Fruit fly (Drosophila melanogaster): Measurements from ENCODE around the gene CG42827.

Gene CG42827

dm6 chr3R:23373403-23373802, 679 bp downstream of the CG42827 start, which contains the start of gene CG42828:
Gene CG42828, plus strand, starts transcription at chr3R:23373703.
- TF ChIP-seq spab (GFP tag; optimal IDR thresholded peaks at IDR 0.05) (no peak), dac (GFP tag; optimal IDR thresholded peaks at IDR 0.05) (no peak), esn (GFP tag; optimal IDR thresholded peaks at IDR 0.05) (no peak), CG6276 (GFP tag; optimal IDR thresholded peaks at IDR 0.05) (no peak), CG9139 (GFP tag; optimal IDR thresholded peaks at IDR 0.05) (no peak), CG4318 (GFP tag; optimal IDR thresholded peaks at IDR 0.05) (no peak)

dm6 chr3R:23374290-23374689, 1.6 kb downstream of the CG42827 start:
- TF ChIP-seq salr (GFP tag; optimal IDR thresholded peaks at IDR 0.05) (peak in 1 of 2 experiments; percentile 15), svp (GFP tag) (peak; percentile 78), pdm3 (GFP tag; optimal IDR thresholded peaks at IDR 0.05) (peak; percentile 45), CG1621 (tag; optimal IDR thresholded peaks at IDR 0.05) (peak; percentile 3), Hr4 (GFP tag; optimal IDR thresholded peaks at IDR 0.05) (no peak), CG3919 (GFP tag; optimal IDR thresholded peaks at IDR 0.05) (peak; percentile 45), Lpt (GFP tag; optimal IDR thresholded peaks at IDR 0.05) (peak; percentile 72), Eip93F (GFP tag; optimal IDR thresholded peaks at IDR 0.05) (no peak), CG15336 (GFP tag; IDR thresholded peaks at IDR 0.05) (peak; percentile 63), Sox102F (GFP tag; optimal IDR thresholded peaks at IDR 0.05) (peak; percentile 73), CG34406 (GFP tag; optimal IDR thresholded peaks at IDR 0.05) (peak; percentile 66), acj6 (GFP tag; optimal IDR thresholded peaks at IDR 0.05) (peak; percentile 18), esn (GFP tag; optimal IDR thresholded peaks at IDR 0.05) (peak; percentile 54), Gug (GFP tag; IDR thresholded peaks at IDR 0.05) (peak; percentile 34), Eip78C (GFP tag) (peak; percentile 87), CG32006 (GFP tag; optimal IDR thresholded peaks at IDR 0.05) (no peak), CG8632 (GFP tag; optimal IDR thresholded peaks at IDR 0.05) (peak; percentile 25), Sox14 (GFP tag; optimal IDR thresholded peaks at IDR 0.05) (peak; percentile 23), CG6276 (GFP tag; optimal IDR thresholded peaks at IDR 0.05) (peak; percentile 51), achi (GFP tag; optimal IDR thresholded peaks at IDR 0.05) (peak; percentile 29), CG11294 (GFP tag; IDR thresholded peaks at IDR 0.05) (peak; percentile 37; the same call in 1 of the 2 replicates), CG11902 (GFP tag; optimal IDR thresholded peaks at IDR 0.05) (no peak), Smox (GFP tag; optimal IDR thresholded peaks at IDR 0.05) (peak; percentile 29), CG10631 (GFP tag; optimal IDR thresholded peaks at IDR 0.05) (peak; percentile 15), eg (GFP tag; IDR thresholded peaks at IDR 0.05) (peak; percentile 91), Hr38 (GFP tag; optimal IDR thresholded peaks at IDR 0.05) (no peak), CG8319 (GFP tag; optimal IDR thresholded peaks at IDR 0.05) (peak; percentile 22), Hr39 (GFP tag; optimal IDR thresholded peaks at IDR 0.05) (peak; percentile 21), spab (GFP tag; optimal IDR thresholded peaks at IDR 0.05) (peak; percentile 11), fd59A (GFP tag; optimal IDR thresholded peaks at IDR 0.05) (no peak), OdsH (GFP tag; optimal IDR thresholded peaks at IDR 0.05) (peak; percentile 20), fd85E (GFP tag; optimal IDR thresholded peaks at IDR 0.05) (peak; percentile 3), Blimp-1 (GFP tag; optimal IDR thresholded peaks at IDR 0.05) (peak; percentile 32), Met (GFP tag; optimal IDR thresholded peaks at IDR 0.05) (peak; percentile 38), Sox15 (GFP tag; optimal IDR thresholded peaks at IDR 0.05) (no peak), topi (GFP tag; optimal IDR thresholded peaks at IDR 0.05) (peak; percentile 52), CG10669 (GFP tag; optimal IDR thresholded peaks at IDR 0.05) (no peak), dac (GFP tag; optimal IDR thresholded peaks at IDR 0.05) (no peak), vri (GFP tag; optimal IDR thresholded peaks at IDR 0.05) (peak; percentile 84), net (GFP tag; optimal IDR thresholded peaks at IDR 0.05) (peak; percentile 61), CG3032 (tag; optimal IDR thresholded peaks at IDR 0.05) (peak; percentile 28), CG6792 (GFP tag; optimal IDR thresholded peaks at IDR 0.05) (peak; percentile 9), Ets21C (GFP tag; optimal IDR thresholded peaks at IDR 0.05) (no peak), dsx (GFP tag; optimal IDR thresholded peaks at IDR 0.05; ENCODE audit: poor library complexity, severe bottlenecking) (no peak), CG7368 (GFP tag; optimal IDR thresholded peaks at IDR 0.05) (peak; percentile 39), CG11762 (GFP tag; optimal IDR thresholded peaks at IDR 0.05; ENCODE audit: insufficient read depth) (peak; percentile 38), Ets96B (tag; optimal IDR thresholded peaks at IDR 0.05) (no peak), CG4318 (GFP tag; optimal IDR thresholded peaks at IDR 0.05) (no peak), CG16779 (tag; optimal IDR thresholded peaks at IDR 0.05) (peak; percentile 52)
